Fruit fly (Drosophila melanogaster): ENCODE results near the gene mthl5.

Gene mthl5

dm6 chr3R:11850917-11851897 lies 35.8 kb downstream of the mthl5 start (continued):
- TF ChIP-seq lov (optimal IDR thresholded peaks at IDR 0.05) (no peak), lov (GFP tag; IDR thresholded peaks at IDR 0.05) (peak; percentile 56; the same call in 1 of the 3 replicates), wek (GFP tag; optimal IDR thresholded peaks at IDR 0.05) (peak; percentile 67), CG5245 (GFP tag; optimal IDR thresholded peaks at IDR 0.05) (peak; percentile 77), lola (GFP tag; optimal IDR thresholded peaks at IDR 0.05) (peak in 1 of 3 experiments; percentile 95), CkIIα-i1 (GFP tag; IDR thresholded peaks at IDR 0.05) (no peak), vnd (GFP tag; IDR thresholded peaks at IDR 0.05; ENCODE audit: partially characterized antibody) (no peak), Optix (GFP tag; IDR thresholded peaks at IDR 0.05) (0 out of 3 replicates have a peak, but pooled peaks have one; percentile 33), CG6689 (GFP tag; IDR thresholded peaks at IDR 0.05) (peak; percentile 73), CG31388 (GFP tag; optimal IDR thresholded peaks at IDR 0.05) (peak; percentile 36), Dek (tag; optimal IDR thresholded peaks at IDR 0.05) (peak; percentile 25), CHES-1-like (GFP tag; optimal IDR thresholded peaks at IDR 0.05) (no peak), CG14050 (GFP tag; IDR thresholded peaks at IDR 0.05) (no peak), ttk (GFP tag; IDR thresholded peaks at IDR 0.05) (peak; percentile 51; the same call in 1 of the 2 replicates), peb (GFP tag; IDR thresholded peaks at IDR 0.05) (peak; percentile 35; the same call in 1 of the 2 replicates), CG15601 (tag; optimal IDR thresholded peaks at IDR 0.05) (peak; percentile 94), CG2875 (GFP tag; optimal IDR thresholded peaks at IDR 0.05) (peak; percentile 85), cad (GFP tag; optimal IDR thresholded peaks at IDR 0.05) (no peak), dmrt11E (tag; optimal IDR thresholded peaks at IDR 0.05) (peak; percentile 88), az2 (GFP tag; optimal IDR thresholded peaks at IDR 0.05) (peak; percentile 88), Bgb (GFP tag; IDR thresholded peaks at IDR 0.05; ENCODE audit: partially characterized antibody) (no peak), H15 (GFP tag; IDR thresholded peaks at IDR 0.05) (no peak), fru (optimal IDR thresholded peaks at IDR 0.05) (no peak), CG2712 (tag; optimal IDR thresholded peaks at IDR 0.05) (peak; percentile 95), gsb-n (tag; optimal IDR thresholded peaks at IDR 0.05) (peak; percentile 89), insv (GFP tag; optimal IDR thresholded peaks at IDR 0.05) (no peak), CG6175 (GFP tag; IDR thresholded peaks at IDR 0.05) (no peak), CG7839 (tag; optimal IDR thresholded peaks at IDR 0.05) (peak; percentile 87), HLH4C (GFP tag; IDR thresholded peaks at IDR 0.05; ENCODE audit: partially characterized antibody) (no peak), CG11093 (GFP tag; IDR thresholded peaks at IDR 0.05) (peak; percentile 59; the same call in 2 of the 3 replicates), repo (GFP tag; optimal IDR thresholded peaks at IDR 0.05) (peak; percentile 40), CTCF (GFP tag; optimal IDR thresholded peaks at IDR 0.05) (peak; percentile 49), ERR (GFP tag; optimal IDR thresholded peaks at IDR 0.05) (no peak), CG4282 (GFP tag; optimal IDR thresholded peaks at IDR 0.05) (no peak), CG11696 (GFP tag; IDR thresholded peaks at IDR 0.05) (no peak), crol (GFP tag; IDR thresholded peaks at IDR 0.05) (peak; percentile 90), nerfin-2 (GFP tag; IDR thresholded peaks at IDR 0.05; ENCODE audit: partially characterized antibody) (no peak), odd (GFP tag; optimal IDR thresholded peaks at IDR 0.05) (peak; percentile 51), salm (tag; optimal IDR thresholded peaks at IDR 0.05) (peak; percentile 76), Atf6 (GFP tag; IDR thresholded peaks at IDR 0.05) (no peak), sob (GFP tag; IDR thresholded peaks at IDR 0.05) (no peak; the same call in 1 of the 2 replicates), CG3838 (GFP tag; optimal IDR thresholded peaks at IDR 0.05) (peak; percentile 9), eve (GFP tag; optimal IDR thresholded peaks at IDR 0.05) (peak in 1 of 2 experiments; percentile 96), CG12236 (GFP tag; optimal IDR thresholded peaks at IDR 0.05) (peak; percentile 77), kah (GFP tag; optimal IDR thresholded peaks at IDR 0.05) (peak; percentile 52), Fer1 (GFP tag; optimal IDR thresholded peaks at IDR 0.05) (no peak), CG12071 (GFP tag; optimal IDR thresholded peaks at IDR 0.05) (peak; percentile 60), dan (GFP tag; IDR thresholded peaks at IDR 0.05) (peak; percentile 34; the same call in 1 of the 2 replicates), kni (GFP tag; optimal IDR thresholded peaks at IDR 0.05) (peak; percentile 85)

Measured in whole organism, embryonic.